Fruit fly (Drosophila melanogaster): Measurements from ENCODE around the gene Pmvk.

The Pmvk gene

dm6 chr2L:19575626-19576298 is 4.4 kb downstream of the Pmvk start (continued):
- peak; percentile 97 for TF ChIP-seq phol (tag; optimal IDR thresholded peaks at IDR 0.05)
- TF ChIP-seq gcm (GFP tag; optimal IDR thresholded peaks at IDR 0.05): peak; percentile 85
- TF ChIP-seq ro (GFP tag; IDR thresholded peaks at IDR 0.05): peak; percentile 76
- TF ChIP-seq Hr78 (GFP tag; optimal IDR thresholded peaks at IDR 0.05): peak in 1 of 2 experiments; percentile 55
- TF ChIP-seq slbo (GFP tag; IDR thresholded peaks at IDR 0.05): peak; percentile 96
- TF ChIP-seq grn (GFP tag; optimal IDR thresholded peaks at IDR 0.05): peak; percentile 78
- peak; percentile 94 for TF ChIP-seq CG12155 (GFP tag; optimal IDR thresholded peaks at IDR 0.05)
- peak; percentile 83 for TF ChIP-seq CG10565 (GFP tag; optimal IDR thresholded peaks at IDR 0.05)
- peak; percentile 89 for TF ChIP-seq cato (GFP tag; optimal IDR thresholded peaks at IDR 0.05; ENCODE audit: borderline replicate concordance)
- peak; percentile 94 for TF ChIP-seq CG9437 (GFP tag; optimal IDR thresholded peaks at IDR 0.05)
- TF ChIP-seq Usf (GFP tag; optimal IDR thresholded peaks at IDR 0.05): peak; percentile 93
- peak; percentile 83 for TF ChIP-seq ci (GFP tag; IDR thresholded peaks at IDR 0.05)
- TF ChIP-seq NC2β (GFP tag; optimal IDR thresholded peaks at IDR 0.05): peak; percentile 94
- peak; percentile 96 for TF ChIP-seq CG12744 (GFP tag; optimal IDR thresholded peaks at IDR 0.05)
- TF ChIP-seq H2.0 (GFP tag; IDR thresholded peaks at IDR 0.05): peak; percentile 90
- peak; percentile 92 for TF ChIP-seq croc (GFP tag; conservative IDR thresholded peaks at IDR 0.05)
- peak; percentile 89 for TF ChIP-seq CG6654 (GFP tag; optimal IDR thresholded peaks at IDR 0.05)
- peak; percentile 95 for TF ChIP-seq Atf3 (GFP tag; optimal IDR thresholded peaks at IDR 0.05)
- TF ChIP-seq CG9215 (GFP tag; IDR thresholded peaks at IDR 0.05): peak; percentile 95
- peak; percentile 86 for TF ChIP-seq CG30020 (tag; optimal IDR thresholded peaks at IDR 0.05)
- TF ChIP-seq CG1792 (GFP tag; optimal IDR thresholded peaks at IDR 0.05): peak; percentile 94
- TF ChIP-seq ind (GFP tag; optimal IDR thresholded peaks at IDR 0.05): peak; percentile 97
- no peak for TF ChIP-seq hb (GFP tag; IDR thresholded peaks at IDR 0.05; ENCODE audit: partially characterized antibody)
- TF ChIP-seq NK7.1 (GFP tag; optimal IDR thresholded peaks at IDR 0.05): peak; percentile 96
- peak; percentile 96 to 97 for TF ChIP-seq chif (GFP tag; optimal IDR thresholded peaks at IDR 0.05)
- TF ChIP-seq danr (GFP tag; IDR thresholded peaks at IDR 0.05): peak; percentile 94
- TF ChIP-seq Sry-β (GFP tag; optimal IDR thresholded peaks at IDR 0.05): peak; percentile 52
- peak; percentile 97 for TF ChIP-seq zfh2 (GFP tag; optimal IDR thresholded peaks at IDR 0.05)
- peak; percentile 80 for TF ChIP-seq CG15073 (GFP tag; optimal IDR thresholded peaks at IDR 0.05)
- no peak for TF ChIP-seq Hr39 (optimal IDR thresholded peaks at IDR 0.05)
- peak; percentile 94 for TF ChIP-seq CG14441 (GFP tag; IDR thresholded peaks at IDR 0.05)
- peak; percentile 97 for TF ChIP-seq CG18476 (GFP tag; optimal IDR thresholded peaks at IDR 0.05)
- peak; percentile 95 for TF ChIP-seq CG9876 (GFP tag; optimal IDR thresholded peaks at IDR 0.05)
- peak; percentile 74 for TF ChIP-seq CG7928 (GFP tag; optimal IDR thresholded peaks at IDR 0.05)
- peak; percentile 96 for TF ChIP-seq CG18764 (GFP tag; optimal IDR thresholded peaks at IDR 0.05)
- TF ChIP-seq Elba2 (GFP tag; optimal IDR thresholded peaks at IDR 0.05): peak; percentile 71
- TF ChIP-seq CG12299 (tag; optimal IDR thresholded peaks at IDR 0.05): peak; percentile 78
- TF ChIP-seq Sox102F (GFP tag; optimal IDR thresholded peaks at IDR 0.05): peak; percentile 97
- TF ChIP-seq Hmr (GFP tag; optimal IDR thresholded peaks at IDR 0.05): peak; percentile 97
- TF ChIP-seq CG8478 (optimal IDR thresholded peaks at IDR 0.05): peak; percentile 63
- TF ChIP-seq unpg (GFP tag; optimal IDR thresholded peaks at IDR 0.05): peak; percentile 96
- TF ChIP-seq CG10543 (GFP tag; optimal IDR thresholded peaks at IDR 0.05): peak; percentile 93
- TF ChIP-seq HLH4C (GFP tag; IDR thresholded peaks at IDR 0.05; ENCODE audit: partially characterized antibody): no peak
- TF ChIP-seq CG11085 (GFP tag; IDR thresholded peaks at IDR 0.05): peak; percentile 93
- TF ChIP-seq CG11504 (tag; optimal IDR thresholded peaks at IDR 0.05): peak; percentile 96
- TF ChIP-seq CG8924 (tag; optimal IDR thresholded peaks at IDR 0.05): peak; percentile 97
- peak; percentile 98 for TF ChIP-seq HLHmδ (GFP tag; optimal IDR thresholded peaks at IDR 0.05)
- TF ChIP-seq esg (GFP tag; conservative IDR thresholded peaks at IDR 0.05): peak; percentile 97
- TF ChIP-seq dimm (GFP tag; IDR thresholded peaks at IDR 0.05): peak; percentile 76
- TF ChIP-seq MBD-R2 (GFP tag; IDR thresholded peaks at IDR 0.05): peak; percentile 66

All from whole organism, embryonic.